Worm (Caenorhabditis elegans) whole organism, L1 larva: ENCODE data around the gene crn-7.
A peak's percentile ranks its signal among the peaks of the same experiment; 100 is the strongest.

Source experiments
- C04F5.9 ChIP-seq: sonication (generic microtip); optimal IDR thresholded peaks from 2 replicates; lab custom pipeline; 2016; ENCODE audit warnings: missing genetic modification characterization, missing compliant biosample characterization
- F16B12.6 ChIP-seq: fragments of 150-350 bp; optimal IDR thresholded peaks from 2 replicates; lab custom pipeline; 2014; ENCODE audit warnings: missing biosample characterization, missing genetic modification characterization
- Y116A8C.19 ChIP-seq: sonication (generic microtip); optimal IDR thresholded peaks from 2 replicates; lab custom pipeline; 2016; ENCODE audit warnings: missing compliant biosample characterization, missing genetic modification characterization, borderline replicate concordance
- alr-1 ChIP-seq: fragments of 200-800 bp; sonication (Bioruptor generic); optimal IDR thresholded peaks from 2 replicates; lab custom pipeline; 2018; ENCODE audit warnings: borderline replicate concordance, mild to moderate bottlenecking, missing genetic modification characterization, missing compliant biosample characterization
- aly-2 ChIP-seq: fragments of 150-350 bp; optimal IDR thresholded peaks from 2 replicates; lab custom pipeline; 2014; ENCODE audit warnings: missing biosample characterization, missing genetic modification characterization
- ama-1 ChIP-seq: fragments of 150-350 bp; optimal IDR thresholded peaks from 2 replicates; lab custom pipeline; 2014
- blmp-1 ChIP-seq: fragments of 150-350 bp; optimal IDR thresholded peaks from 2 replicates; lab custom pipeline; 2014; ENCODE audit warnings: missing biosample characterization, missing genetic modification characterization
- ceh-8 ChIP-seq: fragments of 200-800 bp; sonication (Bioruptor generic); optimal IDR thresholded peaks from 2 replicates; lab custom pipeline; 2018; ENCODE audit warnings: mild to moderate bottlenecking, missing genetic modification characterization, moderate library complexity, missing compliant biosample characterization
- ceh-82 ChIP-seq, 3 experiments: fragments of 150-350 bp in 1 of 3; sonication (generic microtip) in 2 of 3; optimal IDR thresholded peaks; 2 replicates each; lab custom pipeline; 2014 to 2017; ENCODE audit warnings: missing biosample characterization in 3 of 3, missing genetic modification characterization in 3 of 3
- ces-1 ChIP-seq: fragments of 150-350 bp; optimal IDR thresholded peaks from 2 replicates; lab custom pipeline; 2014; ENCODE audit warnings: missing biosample characterization, missing genetic modification reagents, missing genetic modification characterization
- dpl-1 ChIP-seq, 3 experiments: fragments of 150-350 bp in 2 of 3; sonication (generic microtip) in 1 of 3; optimal IDR thresholded peaks; 2 replicates each; lab custom pipeline; 2014 to 2017; ENCODE audit warnings: missing biosample characterization in 3 of 3, missing genetic modification characterization in 3 of 3, missing genetic modification reagents in 3 of 3
- dsc-1 ChIP-seq: sonication (generic microtip); optimal IDR thresholded peaks from 2 replicates; lab custom pipeline; 2016; ENCODE audit warnings: mild to moderate bottlenecking, missing genetic modification characterization, missing compliant biosample characterization
- efl-1 ChIP-seq, 4 experiments: fragments of 150-350 bp; optimal IDR thresholded peaks in 3 of 4; peaks in 1 of 4; 1 replicate in 1 of 4; 2 replicates in 3 of 4; lab custom pipeline; 2014; ENCODE audit warnings: missing biosample characterization in 2 of 4, missing genetic modification characterization in 2 of 4, missing genetic modification reagents in 2 of 4
- egl-13 ChIP-seq: sonication (generic microtip); optimal IDR thresholded peaks from 2 replicates; lab custom pipeline; 2016; ENCODE audit warnings: missing genotype, missing genetic modification reagents, missing genetic modification characterization, missing compliant biosample characterization
- elt-2 ChIP-seq: sonication (generic microtip); optimal IDR thresholded peaks from 2 replicates; lab custom pipeline; 2016; ENCODE audit warnings: missing genetic modification characterization, mild to moderate bottlenecking, inconsistent platforms, missing compliant biosample characterization, missing genetic modification reagents
- elt-3 ChIP-seq, 6 experiments: fragments of 150-350 bp in 1 of 6; sonication (generic microtip); optimal IDR thresholded peaks; 2 replicates each; lab custom pipeline; 2017 to 2018; ENCODE audit warnings: missing biosample characterization in 6 of 6, missing genetic modification characterization in 6 of 6, inconsistent platforms in 1 of 6
- ets-5 ChIP-seq: fragments of 200-800 bp; sonication (Bioruptor generic); IDR thresholded peaks from 2 replicates; pipeline ENCODE4 v1.3.6; 2022; ENCODE audit warnings: missing genetic modification characterization, missing compliant biosample characterization
- fkh-10 ChIP-seq: sonication (generic microtip); optimal IDR thresholded peaks from 2 replicates; lab custom pipeline; 2017; ENCODE audit warnings: missing biosample characterization, missing genetic modification reagents, missing genetic modification characterization
- fkh-8 ChIP-seq: sonication (generic microtip); optimal IDR thresholded peaks from 2 replicates; lab custom pipeline; 2016; ENCODE audit warnings: mild to moderate bottlenecking, missing genetic modification characterization, missing compliant biosample characterization
- fos-1 ChIP-seq: fragments of 150-350 bp; optimal IDR thresholded peaks from 2 replicates; lab custom pipeline; 2014; ENCODE audit warnings: missing biosample characterization, missing genetic modification characterization
- irx-1 ChIP-seq: sonication (generic microtip); optimal IDR thresholded peaks from 2 replicates; lab custom pipeline; 2016; ENCODE audit warnings: missing genetic modification characterization, missing compliant biosample characterization
- lin-15B ChIP-seq: fragments of 150-350 bp; sonication (generic microtip); optimal IDR thresholded peaks from 3 replicates; lab custom pipeline; 2014; ENCODE audit warnings: missing biosample characterization, missing genetic modification characterization
- lin-35 ChIP-seq, 2 experiments: fragments of 150-350 bp; optimal IDR thresholded peaks; 2 replicates each; lab custom pipeline; 2014; ENCODE audit warnings: missing biosample characterization in 2 of 2, missing genetic modification characterization in 2 of 2, missing genetic modification reagents in 2 of 2
- lir-3 ChIP-seq: sonication (generic microtip); optimal IDR thresholded peaks from 2 replicates; lab custom pipeline; 2016; ENCODE audit warnings: mild to moderate bottlenecking, missing genetic modification characterization, moderate library complexity, missing compliant biosample characterization; ENCODE audit not compliant: poor library complexity
- lsy-2 ChIP-seq, 2 experiments: fragments of 150-350 bp; optimal IDR thresholded peaks; 2 replicates each; lab custom pipeline; 2014; ENCODE audit warnings: missing biosample characterization in 2 of 2, missing genetic modification characterization in 2 of 2
- mep-1 ChIP-seq: fragments of 150-350 bp; optimal IDR thresholded peaks from 2 replicates; lab custom pipeline; 2014; ENCODE audit warnings: missing biosample characterization, missing genetic modification characterization
- nhr-11 ChIP-seq: fragments of 150-350 bp; optimal IDR thresholded peaks from 2 replicates; lab custom pipeline; 2014; ENCODE audit warnings: missing biosample characterization, missing genetic modification characterization
- nhr-19 ChIP-seq: fragments of 200-800 bp; sonication (Bioruptor generic); conservative IDR thresholded peaks from 2 replicates; pipeline ENCODE4 v1.3.6; 2022; ENCODE audit warnings: missing genetic modification characterization, missing compliant biosample characterization
- nhr-20 ChIP-seq: sonication (generic microtip); optimal IDR thresholded peaks from 2 replicates; lab custom pipeline; 2016; ENCODE audit warnings: mild to moderate bottlenecking, missing genetic modification characterization, missing compliant biosample characterization
- nhr-71 ChIP-seq: sonication (generic microtip); optimal IDR thresholded peaks from 2 replicates; lab custom pipeline; 2016; ENCODE audit warnings: mild to moderate bottlenecking, missing genetic modification characterization, moderate library complexity, missing compliant biosample characterization
- nhr-76 ChIP-seq: sonication (generic microtip); optimal IDR thresholded peaks from 2 replicates; lab custom pipeline; 2017; ENCODE audit warnings: missing biosample characterization, missing genetic modification characterization
- pag-3 ChIP-seq: sonication (generic microtip); optimal IDR thresholded peaks from 2 replicates; lab custom pipeline; 2017; ENCODE audit warnings: missing genetic modification characterization, mild to moderate bottlenecking, missing compliant biosample characterization, antibody characterized with exemption, borderline replicate concordance; ENCODE audit not compliant: insufficient read depth
- rnt-1 ChIP-seq: sonication (generic microtip); optimal IDR thresholded peaks from 2 replicates; lab custom pipeline; 2016; ENCODE audit warnings: mild to moderate bottlenecking, missing genetic modification characterization, moderate library complexity, missing compliant biosample characterization
- skn-1 ChIP-seq: fragments of 150-350 bp; optimal IDR thresholded peaks from 2 replicates; lab custom pipeline; 2014; ENCODE audit warnings: missing biosample characterization, missing genetic modification characterization
- snpc-4 ChIP-seq: fragments of 150-350 bp; optimal IDR thresholded peaks from 2 replicates; lab custom pipeline; 2014; ENCODE audit warnings: missing biosample characterization, missing genetic modification characterization
- snu-23 ChIP-seq: sonication (generic microtip); optimal IDR thresholded peaks from 2 replicates; lab custom pipeline; 2016; ENCODE audit warnings: missing genetic modification characterization, missing compliant biosample characterization
- sptf-1 ChIP-seq: fragments of 150-350 bp; optimal IDR thresholded peaks from 2 replicates; lab custom pipeline; 2014; ENCODE audit warnings: missing biosample characterization, missing genetic modification characterization
- sup-37 ChIP-seq: fragments of 200-800 bp; sonication (Bioruptor generic); optimal IDR thresholded peaks from 2 replicates; lab custom pipeline; 2018; ENCODE audit warnings: mild to moderate bottlenecking, missing genetic modification characterization, missing compliant biosample characterization
- unc-98 ChIP-seq: fragments of 200-800 bp; sonication (Bioruptor generic); IDR thresholded peaks from 2 replicates; pipeline ENCODE4 v1.3.6; 2022; ENCODE audit warnings: missing genetic modification characterization, missing compliant biosample characterization
- xbp-1 ChIP-seq: sonication (generic microtip); optimal IDR thresholded peaks from 2 replicates; lab custom pipeline; 2016; ENCODE audit warnings: missing genetic modification characterization, missing compliant biosample characterization
- zag-1 ChIP-seq: fragments of 150-350 bp; optimal IDR thresholded peaks from 2 replicates; lab custom pipeline; 2014; ENCODE audit warnings: missing biosample characterization, missing genetic modification characterization
- ztf-11 ChIP-seq, 2 experiments: sonication (generic microtip); optimal IDR thresholded peaks; 2 replicates each; lab custom pipeline; 2016 to 2017; ENCODE audit warnings: missing genetic modification characterization in 2 of 2, missing biosample characterization in 1 of 2, missing compliant biosample characterization in 1 of 2
- ztf-4 ChIP-seq: fragments of 150-350 bp; optimal IDR thresholded peaks from 2 replicates; lab custom pipeline; 2014; ENCODE audit warnings: missing biosample characterization, missing genetic modification characterization

The crn-7 gene

DNA sequence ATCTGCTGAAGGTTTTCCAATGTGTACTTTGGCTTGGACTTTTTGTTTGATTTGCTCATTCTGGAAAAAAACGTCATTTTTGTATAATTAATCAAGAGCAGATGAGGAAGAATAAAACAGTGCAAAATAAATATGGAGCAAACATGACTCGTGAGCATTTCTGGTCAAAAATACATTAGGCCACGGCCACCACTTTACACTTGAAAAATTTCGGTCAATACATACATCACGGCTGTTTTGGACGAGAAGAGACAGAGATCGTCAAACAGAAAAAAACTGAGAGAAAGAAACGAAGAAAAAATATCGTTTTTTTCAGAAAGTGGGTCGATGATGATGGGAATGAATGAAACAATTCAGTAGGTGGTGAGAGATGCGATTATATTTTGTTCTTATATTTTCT, at the start of gene crn-7, which contains the start of gene F09G8.7:
Gene crn-7, plus strand, starts transcription at position 236 of the 400 bp plus-strand sequence.
Gene F09G8.7, minus strand, starts transcription at position 60 of the 400 bp plus-strand sequence.
- TF ChIP-seq elt-2 (tag; lab: Kevin White, UChicago) (no peak), ets-5 (GFP tag; lab: Robert Waterston, UW) (no peak), skn-1 (peak; percentile 25), lir-3 (tag; lab: Kevin White, UChicago) (peak; percentile 24), aly-2 (tag; lab: Kevin White, UChicago) (no peak), alr-1 (tag; lab: Kevin White, UChicago) (no peak), nhr-76 (no peak), nhr-20 (tag; lab: Kevin White, UChicago) (no peak), snpc-4 (tag; lab: Kevin White, UChicago) (no peak), fkh-10 (GFP tag; lab: Kevin White, UChicago) (no peak), egl-13 (tag; lab: Kevin White, UChicago) (no peak), sup-37 (no peak), blmp-1 (tag; lab: Kevin White, UChicago) (peak; percentile 46), fos-1 (no peak), fkh-8 (no peak), efl-1 (optimal IDR thresholded peaks at IDR 0.05; lab: Kevin White, UChicago) (peak; percentile 32 to 36), efl-1 (GFP tag; optimal IDR thresholded peaks at IDR 0.05 in 1 of 2; lab: Kevin White, UChicago) (peak in 1 of 2 experiments; percentile 17), nhr-19 (GFP tag; lab: Robert Waterston, UW) (no peak), ztf-4 (tag; lab: Kevin White, UChicago) (no peak), nhr-71 (tag; lab: Kevin White, UChicago) (no peak), ama-1 (no peak), sptf-1 (tag; lab: Kevin White, UChicago) (no peak), C04F5.9 (tag; lab: Kevin White, UChicago) (no peak), unc-98 (GFP tag; lab: Robert Waterston, UW) (no peak), nhr-11 (tag; lab: Kevin White, UChicago) (no peak), zag-1 (tag; lab: Kevin White, UChicago) (no peak), dpl-1 (GFP tag; optimal IDR thresholded peaks at IDR 0.05; lab: Kevin White, UChicago) (peak in 2 of 3 experiments; percentile 36 to 44), snu-23 (peak; percentile 33), ceh-8 (GFP tag; lab: Kevin White, UChicago) (no peak), lsy-2 (tag; optimal IDR thresholded peaks at IDR 0.05; lab: Kevin White, UChicago) (peak in 1 of 2 experiments; percentile 55), ceh-82 (tag; optimal IDR thresholded peaks at IDR 0.05; lab: Kevin White, UChicago) (peak in 1 of 3 experiments; percentile 31), mep-1 (tag; lab: Kevin White, UChicago) (no peak), dsc-1 (tag; lab: Kevin White, UChicago) (no peak), irx-1 (tag; lab: Kevin White, UChicago) (no peak), rnt-1 (peak; percentile 45), pag-3 (no peak), F16B12.6 (tag; lab: Kevin White, UChicago) (no peak), xbp-1 (no peak), Y116A8C.19 (tag; lab: Kevin White, UChicago) (no peak), elt-3 (tag; optimal IDR thresholded peaks at IDR 0.05; lab: Kevin White, UChicago) (no peak), lin-35 (GFP tag; optimal IDR thresholded peaks at IDR 0.05; lab: Kevin White, UChicago) (peak; percentile 23 to 31), ces-1 (no peak), lin-15B (tag; lab: Kevin White, UChicago) (peak; percentile 15), ztf-11 (tag; optimal IDR thresholded peaks at IDR 0.05; lab: Kevin White, UChicago) (no peak)
- TF ChIP-seq, all 84 proteins: peak for 11
